Fruit fly (Drosophila melanogaster): ENCODE measurements around the gene pon.

DNA sequence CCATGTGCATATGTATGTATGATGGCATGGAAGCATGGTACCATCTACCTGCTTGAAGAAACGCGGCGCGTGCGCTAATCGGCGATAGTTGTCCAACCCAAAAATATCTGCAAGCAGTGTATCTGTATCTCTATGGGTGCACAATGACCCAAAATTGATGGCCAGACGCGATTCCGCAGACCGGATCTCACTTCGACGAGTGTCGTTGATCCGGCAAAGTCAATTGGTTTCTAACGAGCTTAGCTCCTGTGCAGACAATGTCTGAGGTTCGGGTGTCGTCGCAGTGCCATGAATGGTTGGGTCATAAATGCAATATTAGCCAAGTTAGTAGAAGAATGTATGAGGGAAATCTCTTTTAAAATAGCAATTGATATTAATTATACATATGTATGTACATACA is 22.5 kb upstream of the pon start:
- no peak for TF ChIP-seq CG3032 (tag; optimal IDR thresholded peaks at IDR 0.05)
- no peak for TF ChIP-seq CG6854 (GFP tag; optimal IDR thresholded peaks at IDR 0.05)
- TF ChIP-seq CG1621 (tag; optimal IDR thresholded peaks at IDR 0.05): no peak
- TF ChIP-seq Hr39 (GFP tag; optimal IDR thresholded peaks at IDR 0.05): no peak
- no peak for TF ChIP-seq Met (GFP tag; optimal IDR thresholded peaks at IDR 0.05)
- TF ChIP-seq spab (GFP tag; optimal IDR thresholded peaks at IDR 0.05): no peak
- no peak for TF ChIP-seq Sox14 (GFP tag; optimal IDR thresholded peaks at IDR 0.05)
- no peak for TF ChIP-seq CG4318 (GFP tag; optimal IDR thresholded peaks at IDR 0.05)
- TF ChIP-seq CG9139 (GFP tag; optimal IDR thresholded peaks at IDR 0.05): no peak
- TF ChIP-seq Hr38 (GFP tag; optimal IDR thresholded peaks at IDR 0.05): no peak
- no peak for TF ChIP-seq fkh (GFP tag; optimal IDR thresholded peaks at IDR 0.05)
- TF ChIP-seq Ets21C (GFP tag; optimal IDR thresholded peaks at IDR 0.05): no peak
- TF ChIP-seq CG6163 (GFP tag; IDR thresholded peaks at IDR 0.05): no peak
- no peak for TF ChIP-seq net (GFP tag; optimal IDR thresholded peaks at IDR 0.05)

Measured in whole organism, prepupa.